Worm (Caenorhabditis elegans): Measurements from ENCODE around the gene Y16B4A.2.

Gene Y16B4A.2

ce11 chrX:14753514-14754076, 18.1 kb downstream of the Y16B4A.2 start, which contains the start of gene sucl-1 (continued):
- TF ChIP-seq lin-11 (tag; optimal IDR thresholded peaks at IDR 0.05) (peak; percentile 64), sma-3 (GFP tag; optimal IDR thresholded peaks at IDR 0.05) (peak; percentile 71), nhr-10 (tag; optimal IDR thresholded peaks at IDR 0.05) (no peak), C34F6.9 (tag; optimal IDR thresholded peaks at IDR 0.05) (peak; percentile 89), unc-55 (GFP tag; optimal IDR thresholded peaks at IDR 0.05) (peak; percentile 87), elt-1 (tag; optimal IDR thresholded peaks at IDR 0.05) (no peak), ztf-11 (tag; optimal IDR thresholded peaks at IDR 0.05) (no peak), peb-1 (tag; optimal IDR thresholded peaks at IDR 0.05) (no peak)

- TF ChIP-seq nhr-77 (tag; optimal IDR thresholded peaks at IDR 0.05): no peak
- no peak for TF ChIP-seq mbf-1 (tag; optimal IDR thresholded peaks at IDR 0.05)
- TF ChIP-seq nhr-10 (tag; optimal IDR thresholded peaks at IDR 0.05): no peak
These were observed 19.7 kb downstream of the Y16B4A.2 start, which contains the start of gene C05G5.3 for ce11 chrX:14751911-14752310. Gene C05G5.3, minus strand, starts transcription at chrX:14752011.

DNA sequence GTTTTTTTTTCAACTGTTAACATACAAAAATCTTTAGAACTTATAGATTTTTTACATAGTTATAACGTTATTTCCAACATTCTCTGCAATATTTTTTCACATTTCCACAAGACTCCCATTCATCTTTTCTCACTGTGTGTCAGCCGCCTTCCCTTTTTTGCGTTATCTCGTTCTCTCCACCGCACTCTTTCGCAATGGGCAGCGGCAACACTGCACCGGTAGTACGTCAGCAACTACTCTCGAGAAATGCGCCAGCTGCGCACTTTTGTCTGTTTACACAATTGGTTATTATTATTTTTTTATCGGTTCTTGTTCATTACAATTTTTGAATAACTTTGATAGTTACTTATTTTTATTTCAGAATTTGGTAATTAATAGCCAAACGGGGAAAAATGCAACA, 24.7 kb downstream of the Y16B4A.2 start, which contains the start of gene C05G5.2:
TSS of gene C05G5.2 (plus strand) at position 356 of the 400 bp plus-strand sequence.
- no peak for TF ChIP-seq elt-1 (tag; optimal IDR thresholded peaks at IDR 0.05)
- no peak for TF ChIP-seq nhr-11 (tag; optimal IDR thresholded peaks at IDR 0.05)
- no peak for TF ChIP-seq unc-62 (GFP tag; optimal IDR thresholded peaks at IDR 0.05)
- TF ChIP-seq aly-2 (tag; optimal IDR thresholded peaks at IDR 0.05): no peak
- TF ChIP-seq nhr-21 (tag; optimal IDR thresholded peaks at IDR 0.05): peak; percentile 85
- TF ChIP-seq sem-4 (tag; optimal IDR thresholded peaks at IDR 0.05): peak; percentile 82
- TF ChIP-seq lsy-2 (tag; optimal IDR thresholded peaks at IDR 0.05): peak; percentile 73 to 92
- peak; percentile 96 for TF ChIP-seq unc-55 (GFP tag; optimal IDR thresholded peaks at IDR 0.05)
- TF ChIP-seq R02D3.7 (tag; optimal IDR thresholded peaks at IDR 0.05): no peak
- peak; percentile 57 for TF ChIP-seq ztf-4 (tag; optimal IDR thresholded peaks at IDR 0.05)
- TF ChIP-seq nhr-10 (tag; optimal IDR thresholded peaks at IDR 0.05): no peak
- TF ChIP-seq nhr-129 (tag; optimal IDR thresholded peaks at IDR 0.05): peak; percentile 90
- TF ChIP-seq elt-3 (tag; optimal IDR thresholded peaks at IDR 0.05): no peak
- TF ChIP-seq sma-9 (GFP tag; optimal IDR thresholded peaks at IDR 0.05): peak; percentile 93
- TF ChIP-seq sma-9 (tag; optimal IDR thresholded peaks at IDR 0.05): no peak
- TF ChIP-seq ztf-11 (tag; optimal IDR thresholded peaks at IDR 0.05): peak; percentile 5
- TF ChIP-seq ZK546.5 (tag; optimal IDR thresholded peaks at IDR 0.05): no peak
- TF ChIP-seq nhr-12 (tag; optimal IDR thresholded peaks at IDR 0.05): no peak
- TF ChIP-seq lin-13 (GFP tag; optimal IDR thresholded peaks at IDR 0.05): peak; percentile 82
- TF ChIP-seq nhr-77 (tag; optimal IDR thresholded peaks at IDR 0.05): no peak
- TF ChIP-seq alr-1 (tag; optimal IDR thresholded peaks at IDR 0.05): no peak
- TF ChIP-seq nhr-25 (tag; optimal IDR thresholded peaks at IDR 0.05): peak; percentile 91
- TF ChIP-seq crh-2 (tag; optimal IDR thresholded peaks at IDR 0.05): peak; percentile 95
- peak; percentile 59 for TF ChIP-seq blmp-1 (tag; optimal IDR thresholded peaks at IDR 0.05; ENCODE audit: insufficient read depth)
- no peak for TF ChIP-seq dmd-4 (tag; optimal IDR thresholded peaks at IDR 0.05)
- TF ChIP-seq F13H6.1 (tag; optimal IDR thresholded peaks at IDR 0.05): peak; percentile 89
- TF ChIP-seq fos-1 (tag; optimal IDR thresholded peaks at IDR 0.05): peak; percentile 98
- TF ChIP-seq nhr-23 (tag; optimal IDR thresholded peaks at IDR 0.05): no peak
- TF ChIP-seq ceh-16 (tag; optimal IDR thresholded peaks at IDR 0.05): peak; percentile 46
- TF ChIP-seq sma-3 (GFP tag; optimal IDR thresholded peaks at IDR 0.05): peak; percentile 89
- peak in 1 of 2 experiments; percentile 81 for TF ChIP-seq mdl-1 (tag; optimal IDR thresholded peaks at IDR 0.05)
- TF ChIP-seq snpc-4 (tag; optimal IDR thresholded peaks at IDR 0.05): peak; percentile 80
- TF ChIP-seq lin-11 (tag; optimal IDR thresholded peaks at IDR 0.05): peak; percentile 77
- TF ChIP-seq ztf-1 (GFP tag; conservative IDR thresholded peaks at IDR 0.05): no peak
- TF ChIP-seq lin-39 (tag; optimal IDR thresholded peaks at IDR 0.05): no peak
- TF ChIP-seq nhr-237 (tag; optimal IDR thresholded peaks at IDR 0.05): no peak
- peak; percentile 45 for TF ChIP-seq skn-1 (tag; optimal IDR thresholded peaks at IDR 0.05)
- peak; percentile 84 for TF ChIP-seq zag-1 (tag; optimal IDR thresholded peaks at IDR 0.05)
- peak; percentile 89 for TF ChIP-seq C34F6.9 (tag; optimal IDR thresholded peaks at IDR 0.05)
- TF ChIP-seq ceh-82 (tag; optimal IDR thresholded peaks at IDR 0.05): peak; percentile 18
- peak; percentile 66 for TF ChIP-seq nhr-6 (tag; optimal IDR thresholded peaks at IDR 0.05)
- no peak for TF ChIP-seq unc-39 (tag; optimal IDR thresholded peaks at IDR 0.05)
- no peak for TF ChIP-seq mbf-1 (tag; optimal IDR thresholded peaks at IDR 0.05)
- peak; percentile 82 for TF ChIP-seq egl-27 (tag; optimal IDR thresholded peaks at IDR 0.05)
- peak; percentile 75 for TF ChIP-seq gmeb-1 (tag; optimal IDR thresholded peaks at IDR 0.05)
- TF ChIP-seq ama-1 (optimal IDR thresholded peaks at IDR 0.05): no peak
- TF ChIP-seq mab-5 (tag; optimal IDR thresholded peaks at IDR 0.05): peak; percentile 67
- peak; percentile 26 for TF ChIP-seq Y55F3AM.14 (GFP tag; optimal IDR thresholded peaks at IDR 0.05)
- no peak for TF ChIP-seq peb-1 (tag; optimal IDR thresholded peaks at IDR 0.05)
